Worm (Caenorhabditis elegans): ENCODE results near the gene nspb-2.

The nspb-2 gene

ce11 chrIV:6581658-6582057 lies 9.8 kb upstream of the nspb-2 start:
- TF ChIP-seq lin-11 (tag; optimal IDR thresholded peaks at IDR 0.05): no peak
- TF ChIP-seq ceh-16 (tag; optimal IDR thresholded peaks at IDR 0.05): no peak
- no peak for TF ChIP-seq zag-1 (tag; optimal IDR thresholded peaks at IDR 0.05)
- TF ChIP-seq snpc-4 (tag; optimal IDR thresholded peaks at IDR 0.05): no peak
- no peak for TF ChIP-seq F13H6.1 (tag; optimal IDR thresholded peaks at IDR 0.05)
- TF ChIP-seq nhr-77 (tag; optimal IDR thresholded peaks at IDR 0.05): no peak
- TF ChIP-seq lin-13 (GFP tag; optimal IDR thresholded peaks at IDR 0.05): no peak
- no peak for TF ChIP-seq sma-9 (GFP tag; optimal IDR thresholded peaks at IDR 0.05)
- no peak for TF ChIP-seq sma-9 (tag; optimal IDR thresholded peaks at IDR 0.05)
- TF ChIP-seq C34F6.9 (tag; optimal IDR thresholded peaks at IDR 0.05): no peak
- TF ChIP-seq alr-1 (tag; optimal IDR thresholded peaks at IDR 0.05): no peak
- no peak for TF ChIP-seq mbf-1 (tag; optimal IDR thresholded peaks at IDR 0.05)
- TF ChIP-seq aly-2 (tag; optimal IDR thresholded peaks at IDR 0.05): no peak
- no peak for TF ChIP-seq nhr-11 (tag; optimal IDR thresholded peaks at IDR 0.05)
- TF ChIP-seq nhr-237 (tag; optimal IDR thresholded peaks at IDR 0.05): no peak
- no peak for TF ChIP-seq nhr-12 (tag; optimal IDR thresholded peaks at IDR 0.05)
- no peak for TF ChIP-seq fos-1 (tag; optimal IDR thresholded peaks at IDR 0.05)

DNA sequence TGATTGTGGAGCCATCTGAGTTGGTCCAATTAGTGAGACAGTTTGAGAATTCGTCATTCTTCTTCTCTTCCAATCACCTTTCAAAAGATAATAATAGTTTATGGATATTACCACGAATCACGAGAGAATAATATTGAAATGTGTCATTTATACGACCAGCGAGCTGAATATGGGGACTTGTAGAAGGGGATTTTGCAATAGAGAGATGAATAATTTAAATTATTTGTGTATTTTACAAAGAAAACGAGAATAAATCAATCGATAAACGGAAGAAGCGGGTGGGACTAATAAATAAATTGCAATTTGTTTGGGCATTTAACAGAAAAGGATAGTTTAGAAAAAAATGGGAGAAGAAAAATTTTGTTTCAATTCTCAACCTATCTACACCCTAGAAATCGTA lies 8.9 kb upstream of the nspb-2 start, which contains the start of gene odr-8:
odr-8 (minus strand) TSS at position 101 of the 400 bp plus-strand sequence.
- TF ChIP-seq aly-2 (tag; optimal IDR thresholded peaks at IDR 0.05) (no peak), ztf-11 (tag; optimal IDR thresholded peaks at IDR 0.05) (no peak)

DNA sequence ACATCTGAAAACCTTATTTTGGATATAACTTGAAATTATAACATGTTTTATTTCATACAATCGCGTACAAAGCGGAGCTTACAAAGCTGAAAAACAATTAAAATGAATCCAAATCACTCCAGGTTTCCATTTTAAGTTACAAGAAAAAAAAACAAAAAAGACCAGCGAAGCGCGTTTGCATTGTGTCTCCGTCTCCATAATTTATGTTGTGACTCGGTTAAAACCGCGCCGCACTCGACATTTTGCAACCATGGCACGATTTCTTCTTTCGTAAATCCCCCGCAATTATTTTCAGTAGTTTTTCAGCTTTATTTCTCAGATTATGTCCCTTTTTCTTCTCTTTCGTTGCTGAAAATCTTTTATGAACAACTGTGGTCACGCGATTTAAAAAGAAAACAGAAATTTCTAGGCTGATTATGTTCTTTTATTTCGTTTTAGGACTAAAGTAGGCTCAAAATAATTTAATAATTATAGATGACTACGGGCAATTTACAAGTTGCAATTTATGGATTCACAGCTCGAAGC lies 6.0 kb upstream of the nspb-2 start, which contains the start of the genes F38A5.2 and dnj-11:
F38A5.2 (minus strand) TSS at position 4 of the 525 bp plus-strand sequence.
dnj-11 (plus strand) TSS at position 475 of the 525 bp plus-strand sequence.
- no peak for TF ChIP-seq aly-2 (tag; optimal IDR thresholded peaks at IDR 0.05)
- peak; percentile 64 to 90 for TF ChIP-seq lsy-2 (tag; optimal IDR thresholded peaks at IDR 0.05)
- TF ChIP-seq R02D3.7 (tag; optimal IDR thresholded peaks at IDR 0.05): peak; percentile 7
- peak; percentile 83 for TF ChIP-seq lin-13 (GFP tag; optimal IDR thresholded peaks at IDR 0.05)
- peak; percentile 42 for TF ChIP-seq ama-1 (optimal IDR thresholded peaks at IDR 0.05)
- no peak for TF ChIP-seq peb-1 (tag; optimal IDR thresholded peaks at IDR 0.05)
- TF ChIP-seq mbf-1 (tag; optimal IDR thresholded peaks at IDR 0.05): no peak
- peak; percentile 83 for TF ChIP-seq lin-11 (tag; optimal IDR thresholded peaks at IDR 0.05)
- peak; percentile 87 for TF ChIP-seq nhr-129 (tag; optimal IDR thresholded peaks at IDR 0.05)
- TF ChIP-seq blmp-1 (tag; optimal IDR thresholded peaks at IDR 0.05; ENCODE audit: insufficient read depth): peak; percentile 16
- peak; percentile 66 for TF ChIP-seq ceh-16 (tag; optimal IDR thresholded peaks at IDR 0.05)
- TF ChIP-seq nhr-21 (tag; optimal IDR thresholded peaks at IDR 0.05): peak; percentile 76
- TF ChIP-seq ztf-4 (tag; optimal IDR thresholded peaks at IDR 0.05): peak; percentile 47
- peak; percentile 87 for TF ChIP-seq crh-2 (tag; optimal IDR thresholded peaks at IDR 0.05)
- peak; percentile 50 for TF ChIP-seq snpc-4 (tag; optimal IDR thresholded peaks at IDR 0.05)
- peak; percentile 77 for TF ChIP-seq gmeb-1 (tag; optimal IDR thresholded peaks at IDR 0.05)
- peak; percentile 74 for TF ChIP-seq F13H6.1 (tag; optimal IDR thresholded peaks at IDR 0.05)
- peak; percentile 38 for TF ChIP-seq mab-5 (tag; optimal IDR thresholded peaks at IDR 0.05)
- TF ChIP-seq nhr-11 (tag; optimal IDR thresholded peaks at IDR 0.05): no peak
- TF ChIP-seq unc-55 (GFP tag; optimal IDR thresholded peaks at IDR 0.05): peak; percentile 97
- TF ChIP-seq sma-3 (GFP tag; optimal IDR thresholded peaks at IDR 0.05): peak; percentile 81
- TF ChIP-seq ZK546.5 (tag; optimal IDR thresholded peaks at IDR 0.05): no peak
- TF ChIP-seq sem-4 (tag; optimal IDR thresholded peaks at IDR 0.05): peak; percentile 50
- TF ChIP-seq nhr-6 (tag; optimal IDR thresholded peaks at IDR 0.05): no peak
- TF ChIP-seq alr-1 (tag; optimal IDR thresholded peaks at IDR 0.05): no peak
- peak; percentile 88 for TF ChIP-seq sma-9 (GFP tag; optimal IDR thresholded peaks at IDR 0.05)
- no peak for TF ChIP-seq sma-9 (tag; optimal IDR thresholded peaks at IDR 0.05)
- peak; percentile 93 for TF ChIP-seq C34F6.9 (tag; optimal IDR thresholded peaks at IDR 0.05)
- peak; percentile 69 for TF ChIP-seq egl-27 (tag; optimal IDR thresholded peaks at IDR 0.05)
- TF ChIP-seq zag-1 (tag; optimal IDR thresholded peaks at IDR 0.05): peak; percentile 37
- TF ChIP-seq fos-1 (tag; optimal IDR thresholded peaks at IDR 0.05): peak; percentile 72
- no peak for TF ChIP-seq ztf-11 (tag; optimal IDR thresholded peaks at IDR 0.05)
- TF ChIP-seq mdl-1 (tag; optimal IDR thresholded peaks at IDR 0.05): no peak

ce11 chrIV:6588080-6588613 lies 3.3 kb upstream of the nspb-2 start:
- TF ChIP-seq nhr-6 (tag; optimal IDR thresholded peaks at IDR 0.05) (no peak), sma-9 (GFP tag; optimal IDR thresholded peaks at IDR 0.05) (no peak), sma-9 (tag; optimal IDR thresholded peaks at IDR 0.05) (no peak), mbf-1 (tag; optimal IDR thresholded peaks at IDR 0.05) (no peak), elt-3 (tag; optimal IDR thresholded peaks at IDR 0.05) (no peak), lsy-2 (tag; optimal IDR thresholded peaks at IDR 0.05) (no peak), C34F6.9 (tag; optimal IDR thresholded peaks at IDR 0.05) (no peak), nhr-77 (tag; optimal IDR thresholded peaks at IDR 0.05) (no peak), fos-1 (tag; optimal IDR thresholded peaks at IDR 0.05) (no peak)
